Worm (Caenorhabditis elegans) whole organism, midembryonic: Measurements from ENCODE around the gene med-2.

ENCODE experiments used
- T22C8.4 ChIP-seq: fragments of 200-800 bp; sonication (Bioruptor generic); IDR thresholded peaks from 2 replicates; pipeline ENCODE4 v1.3.6; 2022; ENCODE audit warnings: missing genetic modification characterization, missing compliant biosample characterization
- cog-1 ChIP-seq: sonication (generic microtip); optimal IDR thresholded peaks from 2 replicates; lab custom pipeline; 2016; ENCODE audit warnings: missing genetic modification characterization, missing compliant biosample characterization
- flt-1 ChIP-seq: fragments of 200-800 bp; sonication (Bioruptor generic); IDR thresholded peaks from 2 replicates; pipeline ENCODE4 v1.3.6; 2022; ENCODE audit warnings: missing genetic modification characterization, missing compliant biosample characterization
- klf-2 ChIP-seq: fragments of 200-800 bp; sonication (Bioruptor generic); conservative IDR thresholded peaks from 2 replicates; pipeline ENCODE4 v1.3.6; 2022; ENCODE audit warnings: missing genetic modification reagents, missing genetic modification characterization, missing compliant biosample characterization
- med-1 ChIP-seq: sonication (generic microtip); optimal IDR thresholded peaks from 2 replicates; lab custom pipeline; 2017; ENCODE audit warnings: missing genetic modification characterization, mild to moderate bottlenecking, missing compliant biosample characterization, antibody characterized with exemption, missing genetic modification reagents; ENCODE audit not compliant: insufficient read depth
- ref-1 ChIP-seq: fragments of 200-800 bp; sonication (Bioruptor generic); conservative IDR thresholded peaks from 2 replicates; pipeline ENCODE4 v1.3.6; 2022; ENCODE audit warnings: missing genetic modification reagents, missing genetic modification characterization, missing compliant biosample characterization
- tab-1 ChIP-seq: fragments of 200-800 bp; sonication (Bioruptor generic); IDR thresholded peaks from 2 replicates; pipeline ENCODE4 v1.3.6; 2022; ENCODE audit warnings: missing genetic modification characterization, missing compliant biosample characterization
- ztf-23 ChIP-seq: fragments of 200-800 bp; sonication (Bioruptor generic); IDR thresholded peaks from 2 replicates; pipeline ENCODE4 v1.3.6; 2022; ENCODE audit warnings: missing genetic modification reagents, missing genetic modification characterization, missing compliant biosample characterization
- ztf-29 ChIP-seq: fragments of 200-800 bp; sonication (Bioruptor generic); IDR thresholded peaks from 2 replicates; pipeline ENCODE4 v1.3.6; 2022; ENCODE audit warnings: missing genetic modification reagents, missing genetic modification characterization, missing compliant biosample characterization

med-2 gene

DNA sequence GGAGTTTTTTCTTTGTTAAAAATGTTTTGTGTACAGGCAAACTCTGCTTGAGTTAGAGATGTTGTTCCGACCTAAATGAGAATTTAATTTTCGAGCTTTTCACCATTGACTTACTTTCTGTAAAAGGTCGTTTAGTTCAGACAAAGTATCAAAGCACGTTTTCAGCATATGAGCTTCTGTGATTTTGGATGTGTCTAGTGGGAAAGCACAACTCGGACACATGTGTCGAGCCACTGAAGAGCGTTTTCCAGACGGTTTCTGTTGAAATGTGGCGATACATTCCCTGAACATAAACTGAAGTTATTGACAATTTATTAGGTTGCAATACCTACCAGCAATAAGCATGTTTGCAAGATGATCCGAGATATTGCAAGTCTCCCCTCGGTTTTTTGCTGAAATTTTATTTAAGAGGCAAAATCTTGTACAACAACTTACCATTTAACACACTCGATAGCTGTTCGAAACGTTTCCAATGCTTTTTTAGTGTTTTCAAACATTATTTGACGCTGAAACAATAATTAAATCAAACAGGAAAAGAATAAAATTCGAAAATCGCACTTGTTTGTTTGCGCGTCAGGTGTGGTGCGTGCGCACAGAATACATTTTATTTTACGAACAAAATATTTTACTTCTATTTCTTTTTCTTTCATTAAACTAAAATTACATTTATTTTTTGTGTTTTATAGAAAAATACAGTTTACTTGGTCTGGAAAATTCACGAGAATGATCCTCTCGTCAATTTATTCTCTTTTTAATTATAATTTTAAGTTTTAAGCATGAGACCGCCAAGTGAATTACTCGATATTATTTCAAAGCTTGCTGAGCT, 4.9 kb downstream of the med-2 start, which contains the start of the genes brd-1 and K04C2.2:
brd-1 (minus strand) TSS at position 506 of the 826 bp plus-strand sequence.
K04C2.2 (plus strand) TSS at position 776 of the 826 bp plus-strand sequence.
- TF ChIP-seq ztf-23 (GFP tag; lab: Robert Waterston, UW) (no peak), med-1 (GFP tag; lab: Kevin White, UChicago) (no peak), ztf-29 (GFP tag; lab: Robert Waterston, UW) (no peak), klf-2 (GFP tag; lab: Robert Waterston, UW) (no peak), T22C8.4 (GFP tag; lab: Robert Waterston, UW) (no peak), tab-1 (no peak), flt-1 (GFP tag; lab: Robert Waterston, UW) (no peak), ref-1 (no peak), cog-1 (no peak)

DNA sequence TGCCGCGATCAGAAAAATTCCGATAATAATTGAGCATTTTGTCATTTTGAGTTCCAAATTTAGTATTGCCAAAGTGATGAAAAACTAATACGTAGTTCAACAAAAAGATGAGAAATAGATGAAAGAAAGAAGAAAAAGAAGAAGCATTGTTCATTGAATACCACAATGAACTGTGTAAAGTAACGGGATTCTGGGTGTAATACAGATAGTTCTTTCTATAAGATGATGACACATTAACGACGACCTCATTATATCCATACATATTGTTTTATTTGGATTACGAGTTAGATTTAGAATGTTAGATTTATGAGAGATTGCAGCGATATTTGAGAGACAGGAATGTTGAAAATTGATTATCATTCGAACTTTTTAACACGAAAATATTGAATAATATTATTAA, 7.3 kb downstream of the med-2 start, which contains the start of gene K04C2.5:
K04C2.5 (minus strand) TSS at position 101 of the 400 bp plus-strand sequence.
- TF ChIP-seq klf-2 (GFP tag; lab: Robert Waterston, UW) (no peak), T22C8.4 (GFP tag; lab: Robert Waterston, UW) (no peak), med-1 (GFP tag; lab: Kevin White, UChicago) (no peak), ref-1 (no peak), ztf-23 (GFP tag; lab: Robert Waterston, UW) (no peak), flt-1 (GFP tag; lab: Robert Waterston, UW) (no peak), ztf-29 (GFP tag; lab: Robert Waterston, UW) (no peak), tab-1 (no peak), cog-1 (no peak)

DNA sequence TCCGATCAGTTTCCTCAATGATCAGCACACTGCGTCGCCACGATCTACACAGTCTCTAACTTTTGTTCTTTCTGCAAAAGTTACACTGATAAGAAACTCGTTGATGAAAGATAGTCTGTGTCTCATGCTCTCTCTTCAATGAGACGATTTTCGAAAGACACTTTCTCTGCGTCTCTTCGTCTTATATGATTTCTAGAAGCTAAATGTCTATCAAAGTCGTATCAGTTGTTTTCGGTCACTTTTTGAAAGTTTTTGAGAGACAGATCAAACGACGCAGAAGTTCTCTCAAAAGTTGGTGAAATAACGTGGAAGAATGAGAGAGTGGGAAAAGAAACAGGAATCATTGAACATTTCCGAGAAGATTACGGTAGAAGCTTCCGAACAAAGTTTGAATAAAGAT, 10.9 kb downstream of the med-2 start:
- no peak for TF ChIP-seq med-1 (GFP tag; lab: Kevin White, UChicago)
- no peak for TF ChIP-seq ztf-23 (GFP tag; lab: Robert Waterston, UW)
- TF ChIP-seq ref-1, result no peak
- no peak for TF ChIP-seq flt-1 (GFP tag; lab: Robert Waterston, UW)
- no peak for TF ChIP-seq T22C8.4 (GFP tag; lab: Robert Waterston, UW)
- TF ChIP-seq ztf-29 (GFP tag; lab: Robert Waterston, UW), result no peak
- no peak for TF ChIP-seq klf-2 (GFP tag; lab: Robert Waterston, UW)
- TF ChIP-seq tab-1, result no peak
- no peak for TF ChIP-seq cog-1

DNA sequence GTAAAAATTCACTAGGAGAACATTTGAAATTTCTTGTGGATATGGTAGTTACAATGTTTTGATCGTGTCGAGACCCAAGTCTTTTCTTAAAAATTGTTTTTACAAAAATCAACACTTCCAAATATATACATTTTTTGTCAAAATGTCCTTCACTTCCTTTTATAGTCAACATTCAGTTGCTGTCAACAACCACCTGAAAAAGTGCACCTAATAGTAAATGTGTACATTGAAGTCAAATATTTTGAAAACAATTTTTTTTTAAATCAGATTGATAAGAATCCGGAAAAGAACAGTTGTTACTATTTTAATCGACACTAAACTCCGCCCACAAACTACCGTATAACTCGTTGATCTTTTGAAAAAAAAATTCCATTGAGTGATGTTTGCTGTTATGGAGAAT, 11.4 kb downstream of the med-2 start:
- TF ChIP-seq med-1 (GFP tag; lab: Kevin White, UChicago) (no peak), flt-1 (GFP tag; lab: Robert Waterston, UW) (no peak), tab-1 (no peak), klf-2 (GFP tag; lab: Robert Waterston, UW) (no peak), ztf-29 (GFP tag; lab: Robert Waterston, UW) (no peak), ref-1 (no peak), cog-1 (no peak), ztf-23 (GFP tag; lab: Robert Waterston, UW) (no peak), T22C8.4 (GFP tag; lab: Robert Waterston, UW) (no peak)

DNA sequence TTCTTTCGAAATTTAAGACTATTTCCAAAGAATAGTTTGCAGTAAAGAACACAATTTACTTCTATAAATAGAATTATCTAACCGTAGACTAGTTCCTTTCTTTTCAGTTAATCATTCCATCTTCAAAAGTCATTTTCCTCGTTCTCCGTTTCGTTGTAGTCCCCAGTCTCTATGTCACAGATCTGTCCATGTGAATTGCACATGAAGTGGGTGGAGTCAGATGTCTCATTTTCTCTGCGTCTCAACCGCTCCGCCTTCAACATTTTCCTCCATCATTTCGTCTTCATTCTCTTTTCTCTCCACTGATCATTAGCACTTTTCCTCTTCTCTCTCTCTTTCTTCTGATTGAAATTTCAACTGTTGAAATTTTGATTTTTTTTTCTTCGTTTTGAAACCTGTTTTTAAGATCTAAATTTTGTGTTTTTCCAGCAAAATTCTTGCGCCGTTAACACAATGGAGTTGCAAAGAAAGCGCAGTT, 13.3 kb downstream of the med-2 start, which contains the start of gene T07E3.4:
T07E3.4 (plus strand) TSS at position 428 of the 478 bp plus-strand sequence.
- TF ChIP-seq ref-1, result no peak

DNA sequence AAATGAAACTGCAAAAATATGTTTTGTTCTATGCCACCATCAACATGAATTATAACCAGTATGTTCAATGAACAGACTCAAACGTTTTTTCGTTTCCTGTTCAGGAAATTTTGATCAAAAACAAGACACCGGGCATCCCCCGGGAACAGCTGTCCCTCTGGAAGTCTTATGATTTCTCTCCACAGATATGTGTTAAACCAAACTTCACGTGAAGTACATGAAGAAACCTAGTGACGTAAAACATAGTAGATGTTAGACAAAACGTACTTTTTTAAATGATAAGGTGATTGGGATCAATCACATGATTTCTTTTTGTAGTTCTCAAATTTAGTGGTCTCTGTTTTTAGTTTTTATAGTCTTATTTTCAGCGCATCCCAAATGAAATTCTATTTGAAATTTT, 14.2 kb downstream of the med-2 start:
- no peak for TF ChIP-seq cog-1
- TF ChIP-seq T22C8.4 (GFP tag; lab: Robert Waterston, UW), result no peak
- TF ChIP-seq ref-1, result no peak
- no peak for TF ChIP-seq ztf-23 (GFP tag; lab: Robert Waterston, UW)
- no peak for TF ChIP-seq flt-1 (GFP tag; lab: Robert Waterston, UW)
- no peak for TF ChIP-seq tab-1
- no peak for TF ChIP-seq med-1 (GFP tag; lab: Kevin White, UChicago)
- no peak for TF ChIP-seq klf-2 (GFP tag; lab: Robert Waterston, UW)
- TF ChIP-seq ztf-29 (GFP tag; lab: Robert Waterston, UW), result no peak

DNA sequence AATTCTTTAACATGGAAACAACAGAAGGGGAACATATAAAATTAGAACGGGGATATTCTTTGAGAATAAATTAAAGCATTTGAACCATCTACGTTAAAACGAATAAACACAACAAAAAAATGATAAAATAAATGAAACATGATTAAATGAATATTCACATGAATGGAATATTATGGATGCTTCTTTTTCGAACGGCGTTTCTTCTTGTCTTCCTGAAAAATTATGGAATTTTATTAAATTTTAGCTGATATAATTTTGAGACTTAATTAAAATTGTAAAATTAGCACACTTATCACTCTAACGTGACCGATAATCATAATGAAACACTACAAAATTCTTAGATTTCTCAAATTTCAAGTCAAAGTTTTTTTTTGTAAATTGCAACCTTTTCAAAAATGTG, 16.3 kb downstream of the med-2 start:
- TF ChIP-seq med-1 (GFP tag; lab: Kevin White, UChicago), result no peak
- no peak for TF ChIP-seq klf-2 (GFP tag; lab: Robert Waterston, UW)
- TF ChIP-seq ref-1, result no peak
- TF ChIP-seq flt-1 (GFP tag; lab: Robert Waterston, UW), result no peak
- no peak for TF ChIP-seq tab-1

DNA sequence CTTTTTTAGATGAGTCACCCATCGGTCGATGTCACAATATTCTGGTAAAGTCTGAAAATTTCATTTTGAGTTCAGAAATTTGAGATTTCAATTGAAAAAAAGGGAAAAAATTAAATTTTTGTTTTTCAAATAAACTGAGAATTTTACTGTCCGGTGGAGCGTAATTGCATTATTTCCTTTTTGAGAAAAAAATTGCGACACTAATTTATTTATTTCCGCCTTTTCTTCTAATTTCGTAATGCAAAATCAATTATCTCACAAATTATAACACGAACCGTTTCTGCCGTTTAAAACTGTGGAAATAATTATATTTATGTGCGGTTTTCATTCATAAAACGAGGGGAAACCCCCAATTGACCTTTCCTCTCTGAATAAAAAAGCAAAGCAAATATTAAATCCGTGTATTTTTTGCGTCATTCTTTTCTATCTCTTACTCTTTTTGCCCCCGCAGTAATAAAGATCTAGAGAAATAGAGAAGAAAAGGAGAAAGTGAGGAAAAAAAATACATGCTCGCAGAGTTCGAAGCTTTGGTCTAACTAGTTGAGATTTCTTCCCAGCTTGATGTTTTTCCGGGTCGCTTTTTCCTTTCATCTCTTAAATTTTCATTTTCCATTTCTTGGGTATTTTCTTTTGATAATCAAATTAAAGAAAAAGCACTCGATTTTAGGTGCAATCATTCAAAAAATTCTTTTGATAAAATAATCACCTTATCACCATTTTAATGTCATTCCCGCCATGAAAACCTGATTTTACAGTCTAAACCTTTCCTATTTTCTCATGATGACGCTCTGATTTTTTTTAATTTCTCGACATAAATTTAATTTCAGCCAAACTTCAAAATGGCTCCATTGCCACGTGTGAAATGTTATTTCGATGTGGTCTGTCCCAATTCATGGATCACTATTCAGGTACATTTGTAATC, 19.0 kb downstream of the med-2 start, which contains the start of the genes brc-2 and T07E3.3:
brc-2 (minus strand) TSS at position 51 of the 922 bp plus-strand sequence.
T07E3.3 (plus strand) TSS at position 822 of the 922 bp plus-strand sequence.
- no peak for TF ChIP-seq T22C8.4 (GFP tag; lab: Robert Waterston, UW)
- TF ChIP-seq flt-1 (GFP tag; lab: Robert Waterston, UW), result no peak
- TF ChIP-seq ztf-29 (GFP tag; lab: Robert Waterston, UW), result no peak
- no peak for TF ChIP-seq ztf-23 (GFP tag; lab: Robert Waterston, UW)
- no peak for TF ChIP-seq cog-1
- no peak for TF ChIP-seq klf-2 (GFP tag; lab: Robert Waterston, UW)

DNA sequence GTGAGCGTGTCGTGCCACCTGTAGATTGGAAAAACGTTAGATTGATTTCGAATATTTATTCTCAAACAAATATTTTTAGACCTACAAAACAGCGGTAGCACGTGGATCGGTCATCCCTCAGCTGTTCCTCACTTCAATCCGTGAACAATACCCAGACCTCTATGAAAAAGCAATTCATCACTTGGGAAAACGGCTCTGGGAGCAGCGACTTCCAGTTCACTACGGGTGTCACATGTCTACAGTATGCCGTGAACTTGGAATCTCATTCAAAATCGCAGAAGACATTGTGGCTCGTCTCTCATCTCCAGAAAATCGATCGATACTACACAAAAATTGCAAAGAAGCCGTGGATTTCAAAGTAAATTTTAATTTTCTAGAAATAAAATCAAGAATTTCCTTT, 20.2 kb downstream of the med-2 start:
- TF ChIP-seq med-1 (GFP tag; lab: Kevin White, UChicago) (no peak), ztf-29 (GFP tag; lab: Robert Waterston, UW) (no peak), cog-1 (no peak), flt-1 (GFP tag; lab: Robert Waterston, UW) (no peak), tab-1 (no peak), ref-1 (no peak)
